Worm (Caenorhabditis elegans): ENCODE measurements around the gene str-14.

ce11 chrV:16470916-16471315, 16.0 kb upstream of the str-14 start, which contains the start of gene srh-138:
- TF ChIP-seq ama-1 (optimal IDR thresholded peaks at IDR 0.05) = no peak
- TF ChIP-seq unc-55 (GFP tag; optimal IDR thresholded peaks at IDR 0.05) = no peak
- TF ChIP-seq pha-2 (tag; optimal IDR thresholded peaks at IDR 0.05) = no peak
- TF ChIP-seq unc-86 (tag; optimal IDR thresholded peaks at IDR 0.05) = no peak
- TF ChIP-seq pha-4 (tag; optimal IDR thresholded peaks at IDR 0.05) = no peak
- no peak for TF ChIP-seq rnt-1 (tag; optimal IDR thresholded peaks at IDR 0.05)
